Worm (Caenorhabditis elegans) whole organism, early embryonic: ENCODE data around the gene srt-43.

ENCODE experiments used
- B0310.2 ChIP-seq: sonication (generic microtip); optimal IDR thresholded peaks from 2 replicates; lab custom pipeline; 2016; ENCODE audit warnings: mild to moderate bottlenecking, missing genetic modification characterization, missing compliant biosample characterization
- F13C5.2 ChIP-seq: sonication (generic microtip); optimal IDR thresholded peaks from 2 replicates; lab custom pipeline; 2017; ENCODE audit warnings: mild to moderate bottlenecking, missing genetic modification characterization, inconsistent platforms, missing compliant biosample characterization
- aly-1 ChIP-seq: sonication (generic microtip); optimal IDR thresholded peaks from 2 replicates; lab custom pipeline; 2016; ENCODE audit warnings: missing genetic modification characterization, missing compliant biosample characterization
- ama-1 ChIP-seq: fragments of 150-350 bp; optimal IDR thresholded peaks from 2 replicates; lab custom pipeline; 2014
- ceh-13 ChIP-seq: fragments of 200-800 bp; sonication (Bioruptor generic); optimal IDR thresholded peaks from 2 replicates; lab custom pipeline; 2018; ENCODE audit warnings: mild to moderate bottlenecking, missing genetic modification characterization, missing compliant biosample characterization
- ceh-36 ChIP-seq: sonication (generic microtip); optimal IDR thresholded peaks from 2 replicates; lab custom pipeline; 2016; ENCODE audit warnings: missing genetic modification characterization, inconsistent platforms, missing compliant biosample characterization
- ets-7 ChIP-seq: sonication (generic microtip); optimal IDR thresholded peaks from 2 replicates; lab custom pipeline; 2016; ENCODE audit warnings: missing genotype, missing genetic modification characterization, missing compliant biosample characterization
- flt-1 ChIP-seq: fragments of 200-800 bp; sonication (Bioruptor generic); IDR thresholded peaks from 2 replicates; pipeline ENCODE4 v1.3.6; 2022; ENCODE audit warnings: missing genetic modification characterization, missing compliant biosample characterization
- hmbx-1 ChIP-seq: sonication (generic microtip); optimal IDR thresholded peaks from 2 replicates; lab custom pipeline; 2016; ENCODE audit warnings: mild to moderate bottlenecking, missing genetic modification characterization, missing compliant biosample characterization
- hmg-4 ChIP-seq: fragments of 200-800 bp; sonication (Bioruptor generic); optimal IDR thresholded peaks from 2 replicates; lab custom pipeline; 2018; ENCODE audit warnings: mild to moderate bottlenecking, missing genetic modification characterization, missing compliant biosample characterization
- hnd-1 ChIP-seq: sonication (generic microtip); optimal IDR thresholded peaks from 2 replicates; lab custom pipeline; 2016; ENCODE audit warnings: missing genetic modification characterization, missing compliant biosample characterization
- pes-1 ChIP-seq: fragments of 200-800 bp; sonication (Bioruptor generic); IDR thresholded peaks from 2 replicates; pipeline ENCODE4 v1.3.6; 2022; ENCODE audit warnings: missing genetic modification reagents, missing genetic modification characterization, missing compliant biosample characterization
- scrt-1 ChIP-seq: fragments of 200-800 bp; sonication (Bioruptor generic); IDR thresholded peaks from 2 replicates; pipeline ENCODE4 v1.3.6; 2022; ENCODE audit warnings: missing genetic modification characterization, missing compliant biosample characterization
- sea-1 ChIP-seq: fragments of 200-800 bp; sonication (Bioruptor generic); conservative IDR thresholded peaks from 2 replicates; pipeline ENCODE4 v1.3.6; 2022; ENCODE audit warnings: missing genetic modification characterization, missing compliant biosample characterization
- tbx-11 ChIP-seq: fragments of 200-800 bp; sonication (Bioruptor generic); IDR thresholded peaks from 2 replicates; pipeline ENCODE4 v1.3.6; 2022; ENCODE audit warnings: missing genetic modification characterization, missing compliant biosample characterization
- tbx-37 ChIP-seq: fragments of 200-800 bp; sonication (Bioruptor generic); conservative IDR thresholded peaks from 2 replicates; pipeline ENCODE4 v1.3.6; 2022; ENCODE audit warnings: missing genetic modification reagents, missing genetic modification characterization, missing compliant biosample characterization
- tra-4 ChIP-seq: sonication (generic microtip); optimal IDR thresholded peaks from 2 replicates; lab custom pipeline; 2017; ENCODE audit warnings: missing genetic modification characterization, missing compliant biosample characterization

Gene srt-43

ce11 chrV:12792752-12793151 is 23.7 kb downstream of the srt-43 start, which contains the start of gene ugt-5:
ugt-5 (minus strand) TSS chrV:12792965.
- TF ChIP-seq tbx-11: no peak
- TF ChIP-seq aly-1 (tag; lab: Kevin White, UChicago): no peak
- no peak for TF ChIP-seq hnd-1 (tag; lab: Kevin White, UChicago)
- TF ChIP-seq F13C5.2 (tag; lab: Kevin White, UChicago): no peak
- no peak for TF ChIP-seq ceh-36
- no peak for TF ChIP-seq sea-1 (GFP tag; lab: Robert Waterston, UW)
- no peak for TF ChIP-seq pes-1 (GFP tag; lab: Robert Waterston, UW)
- TF ChIP-seq scrt-1: no peak
- TF ChIP-seq tra-4: no peak
- TF ChIP-seq B0310.2 (tag; lab: Kevin White, UChicago): no peak
- no peak for TF ChIP-seq hmg-4
- TF ChIP-seq hmbx-1: no peak
- no peak for TF ChIP-seq ets-7
- TF ChIP-seq ceh-13 (GFP tag; lab: Kevin White, UChicago): no peak
- TF ChIP-seq flt-1 (GFP tag; lab: Robert Waterston, UW): no peak
- no peak for TF ChIP-seq ama-1 (lab: Kevin White, UChicago)
- TF ChIP-seq tbx-37: no peak

DNA sequence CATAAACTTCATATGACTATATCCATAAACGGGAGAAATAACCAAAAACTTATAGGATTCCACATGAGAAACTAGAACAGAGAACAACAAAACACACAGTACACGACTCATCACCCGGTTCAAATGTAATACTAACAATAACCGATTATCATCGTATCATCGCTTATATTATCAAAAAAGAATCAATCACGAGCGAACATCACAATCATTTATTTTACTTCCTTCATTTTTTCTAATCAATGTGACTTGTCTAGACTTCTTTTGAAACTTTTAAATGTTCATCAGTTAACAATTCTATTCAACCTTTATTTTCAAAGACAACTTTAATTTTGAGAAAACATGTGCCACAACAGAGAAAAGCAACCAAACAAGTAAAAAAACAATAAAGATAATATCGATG is 26.1 kb downstream of the srt-43 start, which contains the start of gene ugt-4:
ugt-4 (minus strand) TSS at position 141 of the 400 bp plus-strand sequence.
- TF ChIP-seq flt-1 (GFP tag; lab: Robert Waterston, UW) (no peak), F13C5.2 (tag; lab: Kevin White, UChicago) (no peak), ceh-13 (GFP tag; lab: Kevin White, UChicago) (no peak), sea-1 (GFP tag; lab: Robert Waterston, UW) (no peak), scrt-1 (no peak), hmg-4 (no peak), tbx-37 (no peak), hmbx-1 (no peak), hnd-1 (tag; lab: Kevin White, UChicago) (no peak), aly-1 (tag; lab: Kevin White, UChicago) (no peak), pes-1 (GFP tag; lab: Robert Waterston, UW) (no peak), ets-7 (no peak), tbx-11 (no peak), ama-1 (lab: Kevin White, UChicago) (no peak), ceh-36 (no peak), B0310.2 (tag; lab: Kevin White, UChicago) (no peak), tra-4 (no peak)

- TF ChIP-seq hmg-4 (no peak), ceh-13 (GFP tag; lab: Kevin White, UChicago) (no peak), B0310.2 (tag; lab: Kevin White, UChicago) (no peak), ceh-36 (no peak), hnd-1 (tag; lab: Kevin White, UChicago) (no peak), pes-1 (GFP tag; lab: Robert Waterston, UW) (no peak), hmbx-1 (no peak), ama-1 (lab: Kevin White, UChicago) (no peak), flt-1 (GFP tag; lab: Robert Waterston, UW) (no peak), F13C5.2 (tag; lab: Kevin White, UChicago) (no peak), ets-7 (no peak), tra-4 (no peak), sea-1 (GFP tag; lab: Robert Waterston, UW) (no peak), tbx-37 (no peak), aly-1 (tag; lab: Kevin White, UChicago) (no peak), tbx-11 (no peak), scrt-1 (no peak)
Observed at ce11 chrV:12795927-12796326, 26.9 kb downstream of the srt-43 start.

- TF ChIP-seq ets-7 (no peak), F13C5.2 (tag; lab: Kevin White, UChicago) (no peak), ceh-36 (no peak), ama-1 (lab: Kevin White, UChicago) (no peak), tra-4 (no peak), scrt-1 (no peak), ceh-13 (GFP tag; lab: Kevin White, UChicago) (no peak), hmbx-1 (no peak), aly-1 (tag; lab: Kevin White, UChicago) (no peak), tbx-37 (no peak), B0310.2 (tag; lab: Kevin White, UChicago) (no peak), tbx-11 (no peak), sea-1 (GFP tag; lab: Robert Waterston, UW) (no peak), pes-1 (GFP tag; lab: Robert Waterston, UW) (no peak), flt-1 (GFP tag; lab: Robert Waterston, UW) (no peak)
Observed at ce11 chrV:12796908-12797490, 28.0 kb downstream of the srt-43 start.

- TF ChIP-seq tbx-37 (no peak), tbx-11 (no peak), tra-4 (no peak), ceh-36 (no peak), hnd-1 (tag; lab: Kevin White, UChicago) (no peak), ets-7 (no peak), ama-1 (lab: Kevin White, UChicago) (no peak), sea-1 (GFP tag; lab: Robert Waterston, UW) (no peak), hmbx-1 (no peak), ceh-13 (GFP tag; lab: Kevin White, UChicago) (no peak), hmg-4 (no peak), B0310.2 (tag; lab: Kevin White, UChicago) (no peak), aly-1 (tag; lab: Kevin White, UChicago) (no peak), scrt-1 (no peak), F13C5.2 (tag; lab: Kevin White, UChicago) (no peak), flt-1 (GFP tag; lab: Robert Waterston, UW) (no peak)
Observed at ce11 chrV:12797992-12798391, 28.9 kb downstream of the srt-43 start, which contains the start of gene ugt-6. ugt-6 (minus strand) TSS chrV:12798224.

- TF ChIP-seq hnd-1 (tag; lab: Kevin White, UChicago) (no peak), F13C5.2 (tag; lab: Kevin White, UChicago) (no peak), tra-4 (no peak), flt-1 (GFP tag; lab: Robert Waterston, UW) (no peak), aly-1 (tag; lab: Kevin White, UChicago) (no peak), B0310.2 (tag; lab: Kevin White, UChicago) (no peak), tbx-37 (no peak), ceh-13 (GFP tag; lab: Kevin White, UChicago) (no peak), hmg-4 (no peak), sea-1 (GFP tag; lab: Robert Waterston, UW) (no peak), ceh-36 (no peak), tbx-11 (no peak), hmbx-1 (no peak), pes-1 (GFP tag; lab: Robert Waterston, UW) (no peak), ets-7 (no peak), scrt-1 (no peak), ama-1 (lab: Kevin White, UChicago) (no peak)
Observed at ce11 chrV:12800171-12800570, 31.1 kb downstream of the srt-43 start, which contains the start of gene ugt-3. ugt-3 (minus strand) TSS chrV:12800271.
